Fruit fly (Drosophila melanogaster) whole organism, embryonic: ENCODE data around the gene CG14642.

Experiments used
- Atf-2 ChIP-seq: fragments of 200-800 bp; sonication (Bioruptor generic); optimal IDR thresholded peaks from 2 replicates; lab custom pipeline; 2016; ENCODE audit warnings: missing biosample characterization, missing genetic modification characterization
- CG12155 ChIP-seq: fragments of 200-800 bp; sonication (Bioruptor generic); optimal IDR thresholded peaks from 3 replicates; lab custom pipeline; 2016; ENCODE audit warnings: missing biosample characterization, missing genetic modification characterization
- CG13775 ChIP-seq: fragments of 200-800 bp; sonication (Bioruptor generic); optimal IDR thresholded peaks from 3 replicates; lab custom pipeline; 2017; ENCODE audit warnings: missing biosample characterization, mild to moderate bottlenecking, missing genetic modification characterization
- CG1603 ChIP-seq: fragments of 200-800 bp; sonication (Bioruptor generic); optimal IDR thresholded peaks from 2 replicates; lab custom pipeline; 2019; ENCODE audit warnings: missing biosample characterization, mild to moderate bottlenecking, missing genetic modification characterization, moderate library complexity
- CG16779 ChIP-seq: fragments of 200-800 bp; sonication (Bioruptor generic); IDR thresholded peaks from 2 replicates; pipeline ENCODE4 v1.3.6; 2022; ENCODE audit warnings: missing biosample characterization, missing genetic modification characterization
- CG31224 ChIP-seq: fragments of 200-800 bp; sonication (Bioruptor generic); IDR thresholded peaks from 2 replicates; pipeline ENCODE4 v1.3.6; 2022; ENCODE audit warnings: missing biosample characterization, missing genetic modification characterization
- CG33213 ChIP-seq: fragments of 200-800 bp; sonication (Bioruptor generic); optimal IDR thresholded peaks from 3 replicates; lab custom pipeline; 2016; ENCODE audit warnings: missing biosample characterization, missing genetic modification characterization
- CG43689 ChIP-seq: fragments of 200-800 bp; sonication (Bioruptor generic); IDR thresholded peaks from 2 replicates; pipeline ENCODE4 v1.3.6; 2022; ENCODE audit warnings: missing biosample characterization, missing genetic modification characterization
- CG4617 ChIP-seq: fragments of 200-800 bp; sonication (Bioruptor generic); optimal IDR thresholded peaks from 3 replicates; lab custom pipeline; 2016; ENCODE audit warnings: missing biosample characterization, missing genetic modification characterization, borderline replicate concordance
- CG7271 ChIP-seq: fragments of 200-800 bp; sonication (Bioruptor generic); optimal IDR thresholded peaks from 2 replicates; lab custom pipeline; 2018; ENCODE audit warnings: missing biosample characterization, mild to moderate bottlenecking, missing genetic modification characterization, moderate library complexity
- CG8765 ChIP-seq: fragments of 200-800 bp; sonication (Bioruptor generic); IDR thresholded peaks from 2 replicates; pipeline ENCODE4 v1.3.6; 2022; ENCODE audit warnings: missing biosample characterization, missing genetic modification characterization
- CG9437 ChIP-seq: fragments of 200-800 bp; sonication (Bioruptor generic); optimal IDR thresholded peaks from 2 replicates; lab custom pipeline; 2018; ENCODE audit warnings: missing biosample characterization, mild to moderate bottlenecking, missing genetic modification characterization
- CG9797 ChIP-seq: fragments of 200-800 bp; sonication (Bioruptor generic); optimal IDR thresholded peaks from 3 replicates; lab custom pipeline; 2018; ENCODE audit warnings: missing biosample characterization, mild to moderate bottlenecking, missing genetic modification characterization
- CG9876 ChIP-seq: fragments of 200-800 bp; sonication (Bioruptor generic); optimal IDR thresholded peaks from 2 replicates; lab custom pipeline; 2016; ENCODE audit warnings: missing biosample characterization, missing genetic modification characterization
- Dll ChIP-seq: fragments of 200-800 bp; sonication (Bioruptor generic); IDR thresholded peaks from 4 replicates; pipeline ENCODE4 v1.3.6; 2022; ENCODE audit warnings: missing biosample characterization, missing genetic modification characterization; ENCODE audit not compliant: partially characterized antibody
- E2f2 ChIP-seq: fragments of 200-800 bp; sonication (Bioruptor generic); IDR thresholded peaks from 2 replicates; pipeline ENCODE4 v1.3.6; 2022; ENCODE audit warnings: missing biosample characterization, missing genetic modification characterization
- Elba2 ChIP-seq: fragments of 200-800 bp; sonication (Bioruptor generic); optimal IDR thresholded peaks from 3 replicates; lab custom pipeline; 2016; ENCODE audit warnings: missing biosample characterization, missing genetic modification characterization
- Gsc ChIP-seq: fragments of 200-800 bp; sonication (Bioruptor generic); IDR thresholded peaks from 2 replicates; pipeline ENCODE4 v1.3.6; 2022; ENCODE audit warnings: missing biosample characterization, missing genetic modification characterization
- HLH4C ChIP-seq: fragments of 200-800 bp; sonication (Bioruptor generic); IDR thresholded peaks from 3 replicates; pipeline ENCODE4 v1.3.6; 2022; ENCODE audit warnings: missing biosample characterization, missing genetic modification characterization; ENCODE audit not compliant: partially characterized antibody
- Hr3 ChIP-seq: fragments of 200-800 bp; sonication (Bioruptor generic); optimal IDR thresholded peaks from 3 replicates; lab custom pipeline; 2016; ENCODE audit warnings: missing biosample characterization, missing genetic modification characterization
- MBD-R2 ChIP-seq: fragments of 200-800 bp; sonication (Bioruptor generic); IDR thresholded peaks from 2 replicates; pipeline ENCODE4 v1.3.6; 2022; ENCODE audit warnings: missing biosample characterization, missing genetic modification characterization
- MESR4 ChIP-seq: fragments of 200-800 bp; sonication (Bioruptor generic); optimal IDR thresholded peaks from 2 replicates; lab custom pipeline; 2018; ENCODE audit warnings: missing biosample characterization, mild to moderate bottlenecking, missing genetic modification characterization, moderate library complexity
- Oaz ChIP-seq: fragments of 200-800 bp; sonication (Bioruptor generic); IDR thresholded peaks from 2 replicates; pipeline ENCODE4 v1.3.6; 2022; ENCODE audit warnings: missing biosample characterization, missing genetic modification characterization
- Side ChIP-seq: fragments of 200-800 bp; sonication (Bioruptor generic); optimal IDR thresholded peaks from 2 replicates; lab custom pipeline; 2016; ENCODE audit warnings: missing biosample characterization, missing genetic modification characterization
- Sox100B ChIP-seq: fragments of 200-800 bp; sonication (Bioruptor generic); optimal IDR thresholded peaks from 3 replicates; lab custom pipeline; 2018; ENCODE audit warnings: missing biosample characterization, mild to moderate bottlenecking, missing genetic modification characterization
- amos ChIP-seq: fragments of 200-800 bp; sonication (Bioruptor generic); IDR thresholded peaks from 2 replicates; pipeline ENCODE4 v1.3.6; 2022; ENCODE audit warnings: missing biosample characterization, missing genetic modification characterization; ENCODE audit not compliant: partially characterized antibody
- chm ChIP-seq: fragments of 200-800 bp; sonication (Bioruptor generic); IDR thresholded peaks from 2 replicates; pipeline ENCODE4 v1.3.6; 2022; ENCODE audit warnings: missing biosample characterization, missing genetic modification characterization
- corto ChIP-seq: fragments of 200-800 bp; sonication (Bioruptor generic); optimal IDR thresholded peaks from 2 replicates; lab custom pipeline; 2016; ENCODE audit warnings: missing biosample characterization, mild to moderate bottlenecking, missing genetic modification characterization, moderate library complexity
- gcm2 ChIP-seq: fragments of 200-800 bp; sonication (Bioruptor generic); optimal IDR thresholded peaks from 2 replicates; lab custom pipeline; 2016; ENCODE audit warnings: missing biosample characterization, missing genetic modification characterization
- hb ChIP-seq: fragments of 200-800 bp; sonication (Bioruptor generic); IDR thresholded peaks from 3 replicates; pipeline ENCODE4 v1.3.6; 2022; ENCODE audit warnings: missing biosample characterization, missing genetic modification characterization; ENCODE audit not compliant: partially characterized antibody
- ind ChIP-seq: fragments of 200-800 bp; sonication (Bioruptor generic); optimal IDR thresholded peaks from 3 replicates; lab custom pipeline; 2016; ENCODE audit warnings: missing biosample characterization, missing genetic modification characterization
- knrl ChIP-seq: fragments of 200-800 bp; sonication (Bioruptor generic); IDR thresholded peaks from 3 replicates; pipeline ENCODE4 v1.3.6; 2022; ENCODE audit warnings: missing biosample characterization, missing genetic modification characterization; ENCODE audit not compliant: partially characterized antibody
- pfk ChIP-seq: fragments of 200-800 bp; sonication (Bioruptor generic); optimal IDR thresholded peaks from 2 replicates; lab custom pipeline; 2018; ENCODE audit warnings: missing biosample characterization, mild to moderate bottlenecking, missing genetic modification characterization, moderate library complexity
- sd ChIP-seq: fragments of 200-800 bp; sonication (Bioruptor generic); optimal IDR thresholded peaks from 3 replicates; lab custom pipeline; 2018; ENCODE audit warnings: missing biosample characterization, mild to moderate bottlenecking, missing genetic modification characterization, moderate library complexity
- sim ChIP-seq: fragments of 200-800 bp; sonication (Bioruptor generic); IDR thresholded peaks from 2 replicates; pipeline ENCODE4 v1.3.6; 2022; ENCODE audit warnings: missing biosample characterization, missing genetic modification characterization
- tap ChIP-seq: fragments of 200-800 bp; optimal IDR thresholded peaks from 3 replicates; lab custom pipeline; 2019; ENCODE audit warnings: missing biosample characterization, mild to moderate bottlenecking, missing genetic modification characterization, moderate library complexity
- tio ChIP-seq: fragments of 200-800 bp; sonication (Bioruptor generic); optimal IDR thresholded peaks from 2 replicates; lab custom pipeline; 2017; ENCODE audit warnings: missing biosample characterization, missing genetic modification characterization, inconsistent platforms
- trem ChIP-seq: fragments of 200-800 bp; optimal IDR thresholded peaks from 3 replicates; lab custom pipeline; 2019; ENCODE audit warnings: missing biosample characterization, mild to moderate bottlenecking, missing genetic modification characterization, moderate library complexity
- ttk ChIP-seq: fragments of 200-800 bp; sonication (Bioruptor generic); IDR thresholded peaks from 2 replicates; pipeline ENCODE4 v2.1.2; 2022; ENCODE audit warnings: missing biosample characterization, missing genetic modification characterization
- z ChIP-seq: fragments of 200-800 bp; sonication (Bioruptor generic); IDR thresholded peaks from 3 replicates; pipeline ENCODE4 v1.3.6; 2022; ENCODE audit warnings: missing biosample characterization, missing genetic modification characterization

CG14642 gene

dm6 chr3R:4233018-4233385 lies 9.5 kb downstream of the CG14642 start, which contains the start of gene abs (continued):
- 0 out of 3 replicates have a peak, but pooled peaks have one; percentile 12 for TF ChIP-seq hb
- no peak for TF ChIP-seq sd (tag; lab: Kevin White, UChicago)
- TF ChIP-seq amos (GFP tag; lab: Robert Waterston, UW): 0 out of 2 replicates have a peak, but pooled peaks have one; percentile 30
- TF ChIP-seq Sox100B (GFP tag; lab: Kevin White, UChicago): no peak
- no peak for TF ChIP-seq CG33213 (GFP tag; lab: Kevin White, UChicago)
- no peak for TF ChIP-seq ind (GFP tag; lab: Kevin White, UChicago)
- 0 out of 2 replicates have a peak, but pooled peaks have one; percentile 33 for TF ChIP-seq MBD-R2
- 0 out of 3 replicates have a peak, but pooled peaks have one; percentile 14 for TF ChIP-seq HLH4C
- TF ChIP-seq trem (tag; lab: Kevin White, UChicago): no peak
- TF ChIP-seq CG43689: no peak
- TF ChIP-seq chm: no peak
- TF ChIP-seq gcm2: no peak
- TF ChIP-seq CG13775: no peak
- no peak for TF ChIP-seq pfk (GFP tag; lab: Kevin White, UChicago)
- no peak for TF ChIP-seq CG9876 (GFP tag; lab: Kevin White, UChicago)
- no peak for TF ChIP-seq CG7271
- TF ChIP-seq Oaz (GFP tag; lab: Robert Waterston, UW): no peak
- TF ChIP-seq CG9797 (GFP tag; lab: Kevin White, UChicago): no peak
- no peak for TF ChIP-seq ttk
- no peak for TF ChIP-seq CG12155
- peak; percentile 60 for TF ChIP-seq MESR4 (GFP tag; lab: Kevin White, UChicago)
- 0 out of 4 replicates have a peak, but pooled peaks have one; percentile 14 for TF ChIP-seq Dll (GFP tag; lab: Robert Waterston, UW)
- TF ChIP-seq E2f2 (GFP tag; lab: Robert Waterston, UW): 0 out of 2 replicates have a peak, but pooled peaks have one; percentile 12
- TF ChIP-seq tap (tag; lab: Kevin White, UChicago): no peak
- no peak for TF ChIP-seq Hr3
- TF ChIP-seq CG8765 (GFP tag; lab: Robert Waterston, UW): no peak
- no peak for TF ChIP-seq sim (GFP tag; lab: Robert Waterston, UW)
- peak; percentile 60 for TF ChIP-seq CG4617
- no peak for TF ChIP-seq knrl (GFP tag; lab: Robert Waterston, UW)
- TF ChIP-seq Side (GFP tag; lab: Kevin White, UChicago): no peak
- no peak for TF ChIP-seq CG9437 (GFP tag; lab: Kevin White, UChicago)
- TF ChIP-seq Elba2: no peak
- no peak for TF ChIP-seq CG16779 (GFP tag; lab: Robert Waterston, UW)
- TF ChIP-seq z (GFP tag; lab: Robert Waterston, UW): no peak
- peak; percentile 31 for TF ChIP-seq CG1603 (tag; lab: Kevin White, UChicago)
- TF ChIP-seq tio (GFP tag; lab: Kevin White, UChicago): no peak
- no peak for TF ChIP-seq Atf-2 (GFP tag; lab: Kevin White, UChicago)
- no peak for TF ChIP-seq corto (GFP tag; lab: Kevin White, UChicago)
- TF ChIP-seq Gsc (GFP tag; lab: Robert Waterston, UW): no peak
- TF ChIP-seq CG31224 (GFP tag; lab: Robert Waterston, UW): no peak
